Worm (Caenorhabditis elegans) whole organism, L3 larva: ENCODE results near the gene rps-3.

ENCODE experiments used
- ceh-16 ChIP-seq: sonication (generic microtip); optimal IDR thresholded peaks from 2 replicates; lab custom pipeline; 2017; ENCODE audit warnings: missing biosample characterization, missing genetic modification characterization
- daf-12 ChIP-seq: fragments of 150-350 bp; optimal IDR thresholded peaks from 2 replicates; lab custom pipeline; 2014; ENCODE audit warnings: missing biosample characterization, missing genetic modification reagents, missing genetic modification characterization
- nhr-12 ChIP-seq: fragments of 150-350 bp; optimal IDR thresholded peaks from 2 replicates; lab custom pipeline; 2014; ENCODE audit warnings: missing biosample characterization, missing genetic modification characterization
- snpc-4 ChIP-seq: fragments of 150-350 bp; optimal IDR thresholded peaks from 2 replicates; lab custom pipeline; 2014; ENCODE audit warnings: missing biosample characterization, missing genetic modification characterization
- unc-39 ChIP-seq: sonication (generic microtip); optimal IDR thresholded peaks from 4 replicates; lab custom pipeline; 2017; ENCODE audit warnings: missing biosample characterization, missing genetic modification characterization

ce11 chrIII:6178586-6178985, 28.0 kb upstream of the rps-3 start, which contains the start of gene F42A10.7:
- TF ChIP-seq unc-39 (tag; lab: Kevin White, UChicago) (no peak), snpc-4 (tag; lab: Kevin White, UChicago) (no peak), ceh-16 (tag; lab: Kevin White, UChicago) (no peak), daf-12 (no peak), nhr-12 (tag; lab: Kevin White, UChicago) (no peak)
